Fruit fly (Drosophila melanogaster) Kc167 (cell line): Measurements from ENCODE around the gene ranshi.

Experiments
- Myc ChIP-seq: fragments of >200 bp; optimal IDR thresholded peaks from 2 replicates; lab custom pipeline; 2017; ENCODE audit warnings: missing external identifiers
- h ChIP-seq: fragments of >200 bp; optimal IDR thresholded peaks from 3 replicates; lab custom pipeline; 2018; ENCODE audit warnings: missing external identifiers
- psq ChIP-seq: fragments of >200 bp; optimal IDR thresholded peaks from 2 replicates; lab custom pipeline; 2017; ENCODE audit warnings: missing external identifiers

DNA sequence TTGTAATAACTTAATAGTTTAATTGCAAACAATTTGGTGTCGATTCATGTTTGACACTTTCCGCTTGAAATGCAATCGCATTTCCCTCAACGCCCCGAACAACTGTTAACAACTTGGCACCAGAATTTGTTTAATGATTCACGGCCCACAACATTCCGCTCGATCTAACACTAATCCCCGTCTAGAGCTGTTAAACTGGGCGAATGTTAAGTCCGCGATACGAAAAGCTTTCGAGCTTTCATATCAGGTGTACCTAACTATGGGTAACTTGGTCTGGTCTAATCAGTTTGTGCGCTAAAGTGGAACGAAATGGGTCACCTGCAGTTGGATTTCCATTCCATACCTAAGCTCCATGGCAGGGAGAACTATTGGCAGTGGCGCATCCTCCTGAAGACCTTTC is 43.6 kb upstream of the ranshi start, which contains the start of gene CG34301:
- no peak for TF ChIP-seq psq (lab: Kevin White, UChicago)
- TF ChIP-seq h (lab: Kevin White, UChicago) = no peak
- no peak for TF ChIP-seq Myc (lab: Kevin White, UChicago)
